Worm (Caenorhabditis elegans) whole organism, L2 larva: Measurements from ENCODE around the gene Y48C3A.18.
A peak's percentile ranks its signal among the peaks of the same experiment; 100 is the strongest.

ENCODE experiments used
- C34F6.9 ChIP-seq: fragments of 150-350 bp; optimal IDR thresholded peaks from 2 replicates; lab custom pipeline; 2014; ENCODE audit warnings: missing biosample characterization, missing genetic modification characterization
- F13H6.1 ChIP-seq: sonication (generic microtip); optimal IDR thresholded peaks from 2 replicates; lab custom pipeline; 2016; ENCODE audit warnings: missing genetic modification characterization, missing compliant biosample characterization
- R02D3.7 ChIP-seq: fragments of 150-350 bp; optimal IDR thresholded peaks from 2 replicates; lab custom pipeline; 2014; ENCODE audit warnings: missing biosample characterization, missing genetic modification characterization
- Y55F3AM.14 ChIP-seq: fragments of 200-800 bp; sonication (Bioruptor generic); optimal IDR thresholded peaks from 2 replicates; lab custom pipeline; 2018; ENCODE audit warnings: mild to moderate bottlenecking, missing genetic modification characterization, missing compliant biosample characterization
- ZK546.5 ChIP-seq: sonication (generic microtip); optimal IDR thresholded peaks from 2 replicates; lab custom pipeline; 2017; ENCODE audit warnings: missing biosample characterization, missing genetic modification characterization
- alr-1 ChIP-seq: fragments of 150-350 bp; optimal IDR thresholded peaks from 2 replicates; lab custom pipeline; 2014; ENCODE audit warnings: missing biosample characterization, missing genetic modification characterization
- aly-2 ChIP-seq: fragments of 150-350 bp; optimal IDR thresholded peaks from 2 replicates; lab custom pipeline; 2014; ENCODE audit warnings: missing biosample characterization, missing genetic modification characterization
- ama-1 ChIP-seq: fragments of 150-350 bp; optimal IDR thresholded peaks from 2 replicates; lab custom pipeline; 2018; ENCODE audit warnings: inconsistent platforms
- blmp-1 ChIP-seq: sonication (generic microtip); optimal IDR thresholded peaks from 2 replicates; lab custom pipeline; 2017; ENCODE audit warnings: missing genetic modification characterization, mild to moderate bottlenecking, missing compliant biosample characterization, antibody characterized with exemption, moderate library complexity; ENCODE audit not compliant: insufficient read depth
- ceh-16 ChIP-seq: fragments of 150-350 bp; optimal IDR thresholded peaks from 2 replicates; lab custom pipeline; 2014; ENCODE audit warnings: missing biosample characterization, missing genetic modification characterization
- ceh-82 ChIP-seq: fragments of 150-350 bp; optimal IDR thresholded peaks from 2 replicates; lab custom pipeline; 2014; ENCODE audit warnings: missing biosample characterization, missing genetic modification characterization
- crh-2 ChIP-seq: sonication (generic microtip); optimal IDR thresholded peaks from 2 replicates; lab custom pipeline; 2017; ENCODE audit warnings: missing biosample characterization, missing genetic modification characterization
- dmd-4 ChIP-seq: sonication (generic microtip); optimal IDR thresholded peaks from 2 replicates; lab custom pipeline; 2017; ENCODE audit warnings: missing biosample characterization, missing genetic modification characterization
- egl-27 ChIP-seq: sonication (generic microtip); optimal IDR thresholded peaks from 3 replicates; lab custom pipeline; 2017; ENCODE audit warnings: missing biosample characterization, missing genetic modification reagents, missing genetic modification characterization
- elt-1 ChIP-seq: fragments of 150-350 bp; optimal IDR thresholded peaks from 2 replicates; lab custom pipeline; 2014; ENCODE audit warnings: missing biosample characterization, missing genetic modification characterization
- elt-3 ChIP-seq: sonication (generic microtip); optimal IDR thresholded peaks from 2 replicates; lab custom pipeline; 2017; ENCODE audit warnings: missing biosample characterization, missing genetic modification characterization
- fos-1 ChIP-seq: fragments of 150-350 bp; optimal IDR thresholded peaks from 2 replicates; lab custom pipeline; 2014; ENCODE audit warnings: missing biosample characterization, missing genetic modification characterization
- gmeb-1 ChIP-seq: fragments of 150-350 bp; optimal IDR thresholded peaks from 2 replicates; lab custom pipeline; 2014; ENCODE audit warnings: missing biosample characterization, missing genetic modification characterization
- lin-11 ChIP-seq: fragments of 150-350 bp; sonication (generic microtip); optimal IDR thresholded peaks from 2 replicates; lab custom pipeline; 2014; ENCODE audit warnings: missing biosample characterization, missing genetic modification characterization, inconsistent platforms, mixed read lengths
- lin-13 ChIP-seq: fragments of 150-350 bp; optimal IDR thresholded peaks from 2 replicates; lab custom pipeline; 2014; ENCODE audit warnings: missing biosample characterization, missing genetic modification reagents, missing genetic modification characterization
- lin-39 ChIP-seq: fragments of 150-350 bp; optimal IDR thresholded peaks from 2 replicates; lab custom pipeline; 2014; ENCODE audit warnings: missing biosample characterization, missing genetic modification reagents, missing genetic modification characterization
- lsy-2 ChIP-seq, 2 experiments: fragments of 150-350 bp in 1 of 2; sonication (generic microtip) in 1 of 2; optimal IDR thresholded peaks; 2 replicates each; lab custom pipeline; 2014 to 2017; ENCODE audit warnings: missing biosample characterization in 2 of 2, missing genetic modification characterization in 2 of 2
- mab-5 ChIP-seq: fragments of 150-350 bp; optimal IDR thresholded peaks from 2 replicates; lab custom pipeline; 2014; ENCODE audit warnings: missing biosample characterization, missing genetic modification characterization
- nhr-10 ChIP-seq: sonication (generic microtip); optimal IDR thresholded peaks from 2 replicates; lab custom pipeline; 2017; ENCODE audit warnings: missing biosample characterization, missing genetic modification characterization
- nhr-12 ChIP-seq: fragments of 150-350 bp; optimal IDR thresholded peaks from 2 replicates; lab custom pipeline; 2014; ENCODE audit warnings: missing biosample characterization, missing genetic modification characterization
- nhr-129 ChIP-seq: fragments of 150-350 bp; optimal IDR thresholded peaks from 2 replicates; lab custom pipeline; 2014; ENCODE audit warnings: missing biosample characterization, missing genetic modification characterization
- nhr-21 ChIP-seq: fragments of 150-350 bp; optimal IDR thresholded peaks from 2 replicates; lab custom pipeline; 2014; ENCODE audit warnings: missing biosample characterization, missing genetic modification characterization
- nhr-23 ChIP-seq: fragments of 150-350 bp; optimal IDR thresholded peaks from 2 replicates; lab custom pipeline; 2014; ENCODE audit warnings: missing biosample characterization, missing genetic modification reagents, missing genetic modification characterization
- nhr-237 ChIP-seq: fragments of 150-350 bp; optimal IDR thresholded peaks from 2 replicates; lab custom pipeline; 2014; ENCODE audit warnings: missing biosample characterization, missing genetic modification characterization
- nhr-6 ChIP-seq: fragments of 150-350 bp; optimal IDR thresholded peaks from 2 replicates; lab custom pipeline; 2014; ENCODE audit warnings: missing biosample characterization, missing genetic modification characterization
- nhr-77 ChIP-seq: fragments of 150-350 bp; optimal IDR thresholded peaks from 2 replicates; lab custom pipeline; 2014; ENCODE audit warnings: missing biosample characterization, missing genetic modification characterization
- skn-1 ChIP-seq: sonication (generic microtip); optimal IDR thresholded peaks from 2 replicates; lab custom pipeline; 2017; ENCODE audit warnings: missing biosample characterization, missing genetic modification characterization
- sma-3 ChIP-seq: sonication (generic microtip); optimal IDR thresholded peaks from 2 replicates; lab custom pipeline; 2016; ENCODE audit warnings: missing genetic modification reagents, missing genetic modification characterization, missing compliant biosample characterization
- sma-9 ChIP-seq, 2 experiments: fragments of 150-350 bp in 1 of 2; sonication (generic microtip) in 1 of 2; optimal IDR thresholded peaks; 2 replicates each; lab custom pipeline; 2014 to 2016; ENCODE audit warnings: missing genetic modification characterization in 2 of 2, mild to moderate bottlenecking in 1 of 2, missing biosample characterization in 1 of 2, missing compliant biosample characterization in 1 of 2, missing genetic modification reagents in 1 of 2, moderate library complexity in 1 of 2
- snpc-4 ChIP-seq: fragments of 150-350 bp; optimal IDR thresholded peaks from 2 replicates; lab custom pipeline; 2014; ENCODE audit warnings: missing biosample characterization, missing genetic modification characterization
- unc-39 ChIP-seq: fragments of 150-350 bp; optimal IDR thresholded peaks from 2 replicates; lab custom pipeline; 2014; ENCODE audit warnings: missing biosample characterization, missing genetic modification characterization
- unc-55 ChIP-seq: fragments of 150-350 bp; sonication (generic microtip); optimal IDR thresholded peaks from 3 replicates; lab custom pipeline; 2014; ENCODE audit warnings: missing biosample characterization, missing genetic modification reagents, missing genetic modification characterization
- unc-62 ChIP-seq: fragments of 150-350 bp; optimal IDR thresholded peaks from 2 replicates; lab custom pipeline; 2014; ENCODE audit warnings: missing biosample characterization, missing genetic modification reagents, missing genetic modification characterization
- zag-1 ChIP-seq: fragments of 150-350 bp; optimal IDR thresholded peaks from 2 replicates; lab custom pipeline; 2014; ENCODE audit warnings: missing biosample characterization, missing genetic modification characterization
- ztf-1 ChIP-seq: fragments of 200-800 bp; sonication (Bioruptor generic); conservative IDR thresholded peaks from 2 replicates; pipeline ENCODE4 v1.3.6; 2022; ENCODE audit warnings: missing genetic modification characterization, missing compliant biosample characterization
- ztf-11 ChIP-seq: sonication (generic microtip); optimal IDR thresholded peaks from 2 replicates; lab custom pipeline; 2017; ENCODE audit warnings: missing biosample characterization, missing genetic modification characterization
- ztf-4 ChIP-seq: fragments of 150-350 bp; optimal IDR thresholded peaks from 2 replicates; lab custom pipeline; 2014; ENCODE audit warnings: missing biosample characterization, missing genetic modification characterization

The Y48C3A.18 gene

ce11 chrII:13451321-13451720 is 38.9 kb downstream of the Y48C3A.18 start:
- TF ChIP-seq zag-1 (tag; lab: Kevin White, UChicago) (no peak), skn-1 (tag; lab: Kevin White, UChicago) (no peak), dmd-4 (no peak), nhr-10 (tag; lab: Kevin White, UChicago) (no peak), lin-13 (no peak), Y55F3AM.14 (no peak)

- TF ChIP-seq unc-39: no peak
- TF ChIP-seq ztf-4 (tag; lab: Kevin White, UChicago): no peak
- TF ChIP-seq ama-1 (lab: Kevin White, UChicago): no peak
- no peak for TF ChIP-seq F13H6.1 (tag; lab: Kevin White, UChicago)
- TF ChIP-seq ceh-16 (tag; lab: Kevin White, UChicago): no peak
- no peak for TF ChIP-seq lin-13
- TF ChIP-seq egl-27 (tag; lab: Kevin White, UChicago): no peak
- TF ChIP-seq blmp-1: no peak
- TF ChIP-seq elt-1 (tag; lab: Kevin White, UChicago): no peak
- TF ChIP-seq lin-11 (tag; lab: Kevin White, UChicago): no peak
- no peak for TF ChIP-seq elt-3 (tag; lab: Kevin White, UChicago)
- no peak for TF ChIP-seq lin-39 (tag; lab: Kevin White, UChicago)
- TF ChIP-seq nhr-23 (tag; lab: Kevin White, UChicago): no peak
- no peak for TF ChIP-seq ceh-82 (tag; lab: Kevin White, UChicago)
- TF ChIP-seq crh-2 (tag; lab: Kevin White, UChicago): no peak
- TF ChIP-seq fos-1 (tag; lab: Kevin White, UChicago): no peak
- TF ChIP-seq nhr-237 (tag; lab: Kevin White, UChicago): no peak
- no peak for TF ChIP-seq Y55F3AM.14
Observed at ce11 chrII:13454839-13455238, 42.4 kb downstream of the Y48C3A.18 start.

- TF ChIP-seq nhr-10 (tag; lab: Kevin White, UChicago) (no peak), Y55F3AM.14 (no peak), sma-9 (GFP tag; optimal IDR thresholded peaks at IDR 0.05; lab: Kevin White, UChicago) (peak; percentile 24), sma-9 (tag; optimal IDR thresholded peaks at IDR 0.05; lab: Kevin White, UChicago) (no peak), aly-2 (tag; lab: Kevin White, UChicago) (no peak), crh-2 (tag; lab: Kevin White, UChicago) (peak; percentile 5), nhr-6 (no peak), elt-1 (tag; lab: Kevin White, UChicago) (no peak), dmd-4 (no peak), lin-11 (tag; lab: Kevin White, UChicago) (no peak), unc-55 (peak; percentile 29), nhr-237 (tag; lab: Kevin White, UChicago) (no peak), nhr-23 (tag; lab: Kevin White, UChicago) (no peak), mab-5 (tag; lab: Kevin White, UChicago) (no peak), ztf-11 (tag; lab: Kevin White, UChicago) (no peak), nhr-129 (peak; percentile 27), nhr-77 (tag; lab: Kevin White, UChicago) (no peak), fos-1 (tag; lab: Kevin White, UChicago) (peak; percentile 22), alr-1 (no peak), F13H6.1 (tag; lab: Kevin White, UChicago) (peak; percentile 20), lsy-2 (tag; optimal IDR thresholded peaks at IDR 0.05; lab: Kevin White, UChicago) (no peak), nhr-21 (tag; lab: Kevin White, UChicago) (no peak), snpc-4 (peak; percentile 58), C34F6.9 (tag; lab: Kevin White, UChicago) (peak; percentile 48), lin-39 (tag; lab: Kevin White, UChicago) (no peak)
Observed at ce11 chrII:13456622-13457021, 44.2 kb downstream of the Y48C3A.18 start.

ce11 chrII:13460592-13461395 is 48.4 kb downstream of the Y48C3A.18 start, which contains the start of gene pqn-27:
Gene pqn-27 (minus strand): TSS chrII:13460642.
- TF ChIP-seq elt-1 (tag; lab: Kevin White, UChicago) (no peak), lin-11 (tag; lab: Kevin White, UChicago) (no peak), unc-55 (peak; percentile 42), nhr-12 (tag; lab: Kevin White, UChicago) (peak; percentile 12), gmeb-1 (peak; percentile 69), elt-3 (tag; lab: Kevin White, UChicago) (no peak), nhr-10 (tag; lab: Kevin White, UChicago) (no peak), lsy-2 (tag; optimal IDR thresholded peaks at IDR 0.05; lab: Kevin White, UChicago) (peak; percentile 58 to 83), Y55F3AM.14 (peak; percentile 80), F13H6.1 (tag; lab: Kevin White, UChicago) (peak; percentile 75), skn-1 (tag; lab: Kevin White, UChicago) (peak; percentile 70), egl-27 (tag; lab: Kevin White, UChicago) (no peak), ceh-16 (tag; lab: Kevin White, UChicago) (no peak), ceh-82 (tag; lab: Kevin White, UChicago) (no peak), sma-3 (peak; percentile 85), zag-1 (tag; lab: Kevin White, UChicago) (no peak), snpc-4 (no peak), unc-62 (GFP tag; lab: Kevin White, UChicago) (peak; percentile 32), ztf-1 (GFP tag; lab: Robert Waterston, UW) (no peak), nhr-77 (tag; lab: Kevin White, UChicago) (no peak), alr-1 (no peak), nhr-23 (tag; lab: Kevin White, UChicago) (no peak), R02D3.7 (tag; lab: Kevin White, UChicago) (no peak), nhr-21 (tag; lab: Kevin White, UChicago) (peak; percentile 89), ZK546.5 (tag; lab: Kevin White, UChicago) (no peak), fos-1 (tag; lab: Kevin White, UChicago) (peak; percentile 28), lin-39 (tag; lab: Kevin White, UChicago) (no peak), aly-2 (tag; lab: Kevin White, UChicago) (no peak)
